Worm (Caenorhabditis elegans) whole organism, young adult: ENCODE data around the gene C45B2.1.

Source experiments
- F52B5.7 ChIP-seq: sonication (generic microtip); optimal IDR thresholded peaks from 2 replicates; lab custom pipeline; 2016; ENCODE audit warnings: mild to moderate bottlenecking, missing genetic modification characterization, missing compliant biosample characterization
- ama-1 ChIP-seq, 3 experiments: fragments of 150-350 bp in 1 of 3; sonication (generic microtip) in 2 of 3; optimal IDR thresholded peaks; 2 replicates each; lab custom pipeline; 2014 to 2018; ENCODE audit warnings: missing biosample characterization in 2 of 3, missing genetic modification characterization in 2 of 3, missing genetic modification reagents in 2 of 3
- athp-1 ChIP-seq: sonication (generic microtip); optimal IDR thresholded peaks from 2 replicates; lab custom pipeline; 2017; ENCODE audit warnings: mild to moderate bottlenecking, missing genetic modification characterization, missing compliant biosample characterization
- egl-18 ChIP-seq: fragments of 200-800 bp; sonication (Bioruptor generic); IDR thresholded peaks from 2 replicates; pipeline ENCODE4 v1.3.6; 2022; ENCODE audit warnings: missing genetic modification reagents, missing genetic modification characterization, missing compliant biosample characterization
- hlh-26 ChIP-seq: fragments of 200-800 bp; sonication (Bioruptor generic); conservative IDR thresholded peaks from 2 replicates; pipeline ENCODE4 v1.3.6; 2022; ENCODE audit warnings: missing genetic modification reagents, missing genetic modification characterization, missing compliant biosample characterization
- mes-4 ChIP-seq: sonication (generic microtip); optimal IDR thresholded peaks from 2 replicates; lab custom pipeline; 2016; ENCODE audit warnings: missing genotype, missing genetic modification characterization, missing compliant biosample characterization

DNA sequence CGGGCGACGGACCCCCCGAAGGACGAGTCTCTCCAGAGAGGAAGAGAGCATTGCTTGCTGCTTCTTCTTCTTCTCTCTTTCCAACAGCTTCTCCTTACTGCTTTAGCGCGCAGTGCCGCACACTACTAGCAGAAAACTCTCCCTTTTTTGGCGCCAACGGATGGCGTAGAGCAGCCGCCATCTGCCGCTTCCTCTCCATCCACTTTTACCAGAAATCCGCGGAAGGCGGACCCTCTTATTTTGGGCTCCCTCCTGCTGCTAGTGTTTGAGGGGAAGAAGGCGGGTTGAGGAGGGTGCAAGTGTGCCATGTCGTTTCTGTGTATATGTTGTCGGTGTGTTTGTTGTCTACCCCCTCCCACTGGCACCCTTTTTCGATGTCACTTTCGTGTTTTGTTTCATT, 48.5 kb downstream of the C45B2.1 start:
- TF ChIP-seq F52B5.7 (tag; lab: Kevin White, UChicago) (no peak), hlh-26 (no peak), athp-1 (tag; lab: Kevin White, UChicago) (no peak), egl-18 (GFP tag; lab: Robert Waterston, UW) (no peak), mes-4 (tag; lab: Kevin White, UChicago) (no peak), ama-1 (optimal IDR thresholded peaks at IDR 0.05; lab: Kevin White, UChicago) (no peak), ama-1 (GFP tag; optimal IDR thresholded peaks at IDR 0.05; lab: Kevin White, UChicago) (no peak)
